Worm (Caenorhabditis elegans) whole organism, early embryonic: ENCODE results near the gene exc-7.

ENCODE experiments used
- B0310.2 ChIP-seq: sonication (generic microtip); optimal IDR thresholded peaks from 2 replicates; lab custom pipeline; 2016; ENCODE audit warnings: mild to moderate bottlenecking, missing genetic modification characterization, missing compliant biosample characterization
- F13C5.2 ChIP-seq: sonication (generic microtip); optimal IDR thresholded peaks from 2 replicates; lab custom pipeline; 2017; ENCODE audit warnings: mild to moderate bottlenecking, missing genetic modification characterization, inconsistent platforms, missing compliant biosample characterization
- aly-1 ChIP-seq: sonication (generic microtip); optimal IDR thresholded peaks from 2 replicates; lab custom pipeline; 2016; ENCODE audit warnings: missing genetic modification characterization, missing compliant biosample characterization
- ama-1 ChIP-seq: fragments of 150-350 bp; optimal IDR thresholded peaks from 2 replicates; lab custom pipeline; 2014
- ceh-13 ChIP-seq: fragments of 200-800 bp; sonication (Bioruptor generic); optimal IDR thresholded peaks from 2 replicates; lab custom pipeline; 2018; ENCODE audit warnings: mild to moderate bottlenecking, missing genetic modification characterization, missing compliant biosample characterization
- ceh-36 ChIP-seq: sonication (generic microtip); optimal IDR thresholded peaks from 2 replicates; lab custom pipeline; 2016; ENCODE audit warnings: missing genetic modification characterization, inconsistent platforms, missing compliant biosample characterization
- ets-7 ChIP-seq: sonication (generic microtip); optimal IDR thresholded peaks from 2 replicates; lab custom pipeline; 2016; ENCODE audit warnings: missing genotype, missing genetic modification characterization, missing compliant biosample characterization
- flt-1 ChIP-seq: fragments of 200-800 bp; sonication (Bioruptor generic); IDR thresholded peaks from 2 replicates; pipeline ENCODE4 v1.3.6; 2022; ENCODE audit warnings: missing genetic modification characterization, missing compliant biosample characterization
- hmbx-1 ChIP-seq: sonication (generic microtip); optimal IDR thresholded peaks from 2 replicates; lab custom pipeline; 2016; ENCODE audit warnings: mild to moderate bottlenecking, missing genetic modification characterization, missing compliant biosample characterization
- hmg-4 ChIP-seq: fragments of 200-800 bp; sonication (Bioruptor generic); optimal IDR thresholded peaks from 2 replicates; lab custom pipeline; 2018; ENCODE audit warnings: mild to moderate bottlenecking, missing genetic modification characterization, missing compliant biosample characterization
- hnd-1 ChIP-seq: sonication (generic microtip); optimal IDR thresholded peaks from 2 replicates; lab custom pipeline; 2016; ENCODE audit warnings: missing genetic modification characterization, missing compliant biosample characterization
- pes-1 ChIP-seq: fragments of 200-800 bp; sonication (Bioruptor generic); IDR thresholded peaks from 2 replicates; pipeline ENCODE4 v1.3.6; 2022; ENCODE audit warnings: missing genetic modification reagents, missing genetic modification characterization, missing compliant biosample characterization
- scrt-1 ChIP-seq: fragments of 200-800 bp; sonication (Bioruptor generic); IDR thresholded peaks from 2 replicates; pipeline ENCODE4 v1.3.6; 2022; ENCODE audit warnings: missing genetic modification characterization, missing compliant biosample characterization
- sea-1 ChIP-seq: fragments of 200-800 bp; sonication (Bioruptor generic); conservative IDR thresholded peaks from 2 replicates; pipeline ENCODE4 v1.3.6; 2022; ENCODE audit warnings: missing genetic modification characterization, missing compliant biosample characterization
- tbx-11 ChIP-seq: fragments of 200-800 bp; sonication (Bioruptor generic); IDR thresholded peaks from 2 replicates; pipeline ENCODE4 v1.3.6; 2022; ENCODE audit warnings: missing genetic modification characterization, missing compliant biosample characterization
- tbx-37 ChIP-seq: fragments of 200-800 bp; sonication (Bioruptor generic); conservative IDR thresholded peaks from 2 replicates; pipeline ENCODE4 v1.3.6; 2022; ENCODE audit warnings: missing genetic modification reagents, missing genetic modification characterization, missing compliant biosample characterization
- tra-4 ChIP-seq: sonication (generic microtip); optimal IDR thresholded peaks from 2 replicates; lab custom pipeline; 2017; ENCODE audit warnings: missing genetic modification characterization, missing compliant biosample characterization

Gene exc-7

ce11 chrII:9575670-9576069, at the start of gene exc-7:
Gene exc-7, plus strand, starts transcription at chrII:9575970.
- TF ChIP-seq tbx-37 (no peak), ama-1 (lab: Kevin White, UChicago) (no peak), hnd-1 (no peak)

ce11 chrII:9528480-9528879, 47.3 kb upstream of the exc-7 start, which contains the start of gene sra-2:
Gene sra-2, plus strand, starts transcription at chrII:9528780.
- no peak for TF ChIP-seq ceh-13 (GFP tag; lab: Kevin White, UChicago)
- TF ChIP-seq ceh-36 (tag; lab: Kevin White, UChicago) = no peak
- no peak for TF ChIP-seq ama-1 (lab: Kevin White, UChicago)
- TF ChIP-seq hmbx-1 (tag; lab: Kevin White, UChicago) = no peak
- no peak for TF ChIP-seq B0310.2 (tag; lab: Kevin White, UChicago)
- no peak for TF ChIP-seq tra-4 (tag; lab: Kevin White, UChicago)
- no peak for TF ChIP-seq aly-1 (tag; lab: Kevin White, UChicago)
- TF ChIP-seq tbx-11 (GFP tag; lab: Robert Waterston, UW) = no peak
- TF ChIP-seq flt-1 (GFP tag; lab: Robert Waterston, UW) = no peak
- no peak for TF ChIP-seq ets-7
- TF ChIP-seq tbx-37 = no peak
- no peak for TF ChIP-seq F13C5.2 (tag; lab: Kevin White, UChicago)
- TF ChIP-seq pes-1 (GFP tag; lab: Robert Waterston, UW) = no peak
- TF ChIP-seq scrt-1 = no peak
- no peak for TF ChIP-seq hmg-4 (GFP tag; lab: Kevin White, UChicago)
- TF ChIP-seq hnd-1 = no peak
- TF ChIP-seq sea-1 = no peak

- TF ChIP-seq sea-1 (no peak), tbx-37 (no peak), tra-4 (tag; lab: Kevin White, UChicago) (no peak), F13C5.2 (tag; lab: Kevin White, UChicago) (no peak), tbx-11 (GFP tag; lab: Robert Waterston, UW) (no peak), aly-1 (tag; lab: Kevin White, UChicago) (no peak), B0310.2 (tag; lab: Kevin White, UChicago) (no peak), hmbx-1 (tag; lab: Kevin White, UChicago) (no peak), flt-1 (GFP tag; lab: Robert Waterston, UW) (no peak), pes-1 (GFP tag; lab: Robert Waterston, UW) (no peak), hnd-1 (no peak), hmg-4 (GFP tag; lab: Kevin White, UChicago) (no peak), ceh-36 (tag; lab: Kevin White, UChicago) (no peak), ets-7 (no peak), ceh-13 (GFP tag; lab: Kevin White, UChicago) (no peak), scrt-1 (no peak), ama-1 (lab: Kevin White, UChicago) (no peak)
These were observed 43.8 kb upstream of the exc-7 start, which contains the start of gene sra-9 for ce11 chrII:9532011-9532410. Gene sra-9, plus strand, starts transcription at chrII:9532311.

- TF ChIP-seq hnd-1 = no peak
- no peak for TF ChIP-seq hmbx-1 (tag; lab: Kevin White, UChicago)
- no peak for TF ChIP-seq ets-7
- no peak for TF ChIP-seq sea-1
- no peak for TF ChIP-seq pes-1 (GFP tag; lab: Robert Waterston, UW)
- no peak for TF ChIP-seq tbx-37
- no peak for TF ChIP-seq aly-1 (tag; lab: Kevin White, UChicago)
- TF ChIP-seq flt-1 (GFP tag; lab: Robert Waterston, UW) = no peak
- no peak for TF ChIP-seq ceh-13 (GFP tag; lab: Kevin White, UChicago)
- no peak for TF ChIP-seq tbx-11 (GFP tag; lab: Robert Waterston, UW)
- TF ChIP-seq B0310.2 (tag; lab: Kevin White, UChicago) = no peak
- no peak for TF ChIP-seq ceh-36 (tag; lab: Kevin White, UChicago)
- TF ChIP-seq tra-4 (tag; lab: Kevin White, UChicago) = no peak
These were observed 38.3 kb upstream of the exc-7 start, which contains the start of gene sra-8 for ce11 chrII:9537429-9537828. Gene sra-8, plus strand, starts transcription at chrII:9537729.

DNA sequence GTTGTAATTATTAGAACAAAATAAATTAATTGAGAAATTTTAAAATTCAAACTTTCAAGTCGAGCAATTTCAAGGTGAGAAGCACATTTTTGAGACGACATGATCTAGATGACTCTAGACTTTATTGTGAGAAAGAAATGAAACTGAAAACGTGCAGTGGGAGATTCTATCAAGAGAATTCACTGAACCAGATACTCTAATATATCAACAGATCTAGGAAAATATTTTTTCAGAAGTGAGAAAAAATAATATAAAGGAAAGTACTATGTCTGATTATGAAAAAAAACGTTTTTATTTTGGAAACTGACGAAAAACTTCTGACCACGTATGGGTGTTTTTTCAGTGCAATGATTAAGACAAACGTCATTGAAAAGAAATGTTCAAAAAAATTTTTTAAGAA, 35.0 kb upstream of the exc-7 start, which contains the start of gene sra-3:
Gene sra-3 (minus strand): TSS at position 101 of the 400 bp plus-strand sequence.
- TF ChIP-seq sea-1 (no peak), ceh-36 (tag; lab: Kevin White, UChicago) (no peak), F13C5.2 (tag; lab: Kevin White, UChicago) (no peak), ets-7 (no peak), hmbx-1 (tag; lab: Kevin White, UChicago) (no peak), tra-4 (tag; lab: Kevin White, UChicago) (no peak), hmg-4 (GFP tag; lab: Kevin White, UChicago) (no peak), scrt-1 (no peak), ama-1 (lab: Kevin White, UChicago) (no peak), B0310.2 (tag; lab: Kevin White, UChicago) (no peak), hnd-1 (no peak), ceh-13 (GFP tag; lab: Kevin White, UChicago) (no peak), tbx-37 (no peak), tbx-11 (GFP tag; lab: Robert Waterston, UW) (no peak), aly-1 (tag; lab: Kevin White, UChicago) (no peak)

DNA sequence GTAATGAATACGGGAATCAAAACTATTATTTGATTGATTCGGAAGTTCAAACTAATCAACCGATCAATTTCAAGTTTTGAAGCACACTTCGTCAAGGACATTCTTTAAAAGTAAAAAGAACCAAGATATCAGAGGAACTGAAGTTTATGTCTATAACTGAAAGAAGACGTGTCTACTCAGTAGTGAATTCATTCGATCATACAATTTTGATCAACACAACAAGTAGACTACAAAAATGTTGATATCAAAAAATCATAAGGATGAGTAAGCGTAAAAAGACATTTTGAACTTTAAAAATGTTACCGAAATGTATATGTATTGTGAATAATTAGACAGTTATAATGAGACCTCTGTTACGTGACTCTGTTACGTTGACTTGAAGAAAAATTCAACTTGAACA, 33.0 kb upstream of the exc-7 start, which contains the start of gene sra-4:
Gene sra-4 (minus strand): TSS at position 101 of the 400 bp plus-strand sequence.
- TF ChIP-seq ama-1 (lab: Kevin White, UChicago) (no peak), ceh-13 (GFP tag; lab: Kevin White, UChicago) (no peak), ets-7 (no peak), hmbx-1 (tag; lab: Kevin White, UChicago) (no peak), sea-1 (no peak), tbx-11 (GFP tag; lab: Robert Waterston, UW) (no peak), scrt-1 (no peak), pes-1 (GFP tag; lab: Robert Waterston, UW) (no peak), B0310.2 (tag; lab: Kevin White, UChicago) (no peak), hmg-4 (GFP tag; lab: Kevin White, UChicago) (no peak), tbx-37 (no peak), flt-1 (GFP tag; lab: Robert Waterston, UW) (no peak), ceh-36 (tag; lab: Kevin White, UChicago) (no peak), hnd-1 (no peak), F13C5.2 (tag; lab: Kevin White, UChicago) (no peak), tra-4 (tag; lab: Kevin White, UChicago) (no peak), aly-1 (tag; lab: Kevin White, UChicago) (no peak)

- TF ChIP-seq pes-1 (GFP tag; lab: Robert Waterston, UW) (no peak), scrt-1 (no peak), tbx-11 (GFP tag; lab: Robert Waterston, UW) (no peak), ceh-13 (GFP tag; lab: Kevin White, UChicago) (no peak), aly-1 (tag; lab: Kevin White, UChicago) (no peak), ama-1 (lab: Kevin White, UChicago) (no peak), hnd-1 (no peak), tbx-37 (no peak), ets-7 (no peak), tra-4 (tag; lab: Kevin White, UChicago) (no peak), hmbx-1 (tag; lab: Kevin White, UChicago) (no peak), ceh-36 (tag; lab: Kevin White, UChicago) (no peak), hmg-4 (GFP tag; lab: Kevin White, UChicago) (no peak), B0310.2 (tag; lab: Kevin White, UChicago) (no peak), flt-1 (GFP tag; lab: Robert Waterston, UW) (no peak)
These were observed 31.4 kb upstream of the exc-7 start, which contains the start of gene sra-7 for ce11 chrII:9544386-9544785. Gene sra-7, plus strand, starts transcription at chrII:9544686.
